Worm (Caenorhabditis elegans) whole organism, L2 larva: ENCODE data around the gene K02F6.6.

Source experiments
- aly-2 ChIP-seq: fragments of 150-350 bp; optimal IDR thresholded peaks from 2 replicates; lab custom pipeline; 2014; ENCODE audit warnings: missing biosample characterization, missing genetic modification characterization
- dmd-4 ChIP-seq: sonication (generic microtip); optimal IDR thresholded peaks from 2 replicates; lab custom pipeline; 2017; ENCODE audit warnings: missing biosample characterization, missing genetic modification characterization
- fos-1 ChIP-seq: fragments of 150-350 bp; optimal IDR thresholded peaks from 2 replicates; lab custom pipeline; 2014; ENCODE audit warnings: missing biosample characterization, missing genetic modification characterization
- gmeb-1 ChIP-seq: fragments of 150-350 bp; optimal IDR thresholded peaks from 2 replicates; lab custom pipeline; 2014; ENCODE audit warnings: missing biosample characterization, missing genetic modification characterization
- lin-39 ChIP-seq: fragments of 150-350 bp; optimal IDR thresholded peaks from 2 replicates; lab custom pipeline; 2014; ENCODE audit warnings: missing biosample characterization, missing genetic modification reagents, missing genetic modification characterization
- lsy-2 ChIP-seq, 2 experiments: fragments of 150-350 bp in 1 of 2; sonication (generic microtip) in 1 of 2; optimal IDR thresholded peaks; 2 replicates each; lab custom pipeline; 2014 to 2017; ENCODE audit warnings: missing biosample characterization in 2 of 2, missing genetic modification characterization in 2 of 2
- mdl-1 ChIP-seq, 2 experiments: fragments of 150-350 bp in 1 of 2; sonication (generic microtip) in 1 of 2; optimal IDR thresholded peaks; 2 replicates each; lab custom pipeline; 2017; ENCODE audit warnings: missing biosample characterization in 2 of 2, missing genetic modification characterization in 2 of 2
- nhr-12 ChIP-seq: fragments of 150-350 bp; optimal IDR thresholded peaks from 2 replicates; lab custom pipeline; 2014; ENCODE audit warnings: missing biosample characterization, missing genetic modification characterization
- nhr-237 ChIP-seq: fragments of 150-350 bp; optimal IDR thresholded peaks from 2 replicates; lab custom pipeline; 2014; ENCODE audit warnings: missing biosample characterization, missing genetic modification characterization
- nhr-25 ChIP-seq: fragments of 150-350 bp; sonication (generic microtip); optimal IDR thresholded peaks from 3 replicates; lab custom pipeline; 2014; ENCODE audit warnings: missing biosample characterization, missing genetic modification characterization
- zag-1 ChIP-seq: fragments of 150-350 bp; optimal IDR thresholded peaks from 2 replicates; lab custom pipeline; 2014; ENCODE audit warnings: missing biosample characterization, missing genetic modification characterization
- ztf-11 ChIP-seq: sonication (generic microtip); optimal IDR thresholded peaks from 2 replicates; lab custom pipeline; 2017; ENCODE audit warnings: missing biosample characterization, missing genetic modification characterization

DNA sequence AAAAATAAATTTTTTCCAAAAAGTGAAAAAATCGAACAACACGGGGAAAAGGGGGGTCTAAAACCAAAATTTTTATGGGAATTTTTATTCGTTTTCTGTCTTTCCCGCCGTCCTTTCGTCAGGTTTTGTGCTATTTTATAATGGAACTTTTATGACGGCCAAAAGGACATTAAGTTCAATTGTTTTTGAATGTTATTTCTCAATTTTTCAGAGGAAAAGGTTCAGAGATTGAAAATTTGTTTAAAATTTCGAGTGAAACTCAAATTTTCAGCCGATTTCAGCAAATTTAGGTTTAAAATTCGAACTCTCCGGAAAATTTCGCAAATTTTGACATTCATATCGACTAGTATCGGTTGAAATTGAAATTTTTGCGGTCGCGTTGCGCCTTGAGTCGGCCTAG is 33.4 kb downstream of the K02F6.6 start, which contains the start of gene nep-18:
- TF ChIP-seq nhr-237 (no peak), nhr-12 (tag; lab: Kevin White, UChicago) (no peak), lin-39 (tag; lab: Kevin White, UChicago) (no peak), gmeb-1 (no peak), zag-1 (tag; lab: Kevin White, UChicago) (no peak), ztf-11 (tag; lab: Kevin White, UChicago) (no peak), fos-1 (tag; lab: Kevin White, UChicago) (no peak), dmd-4 (no peak), mdl-1 (tag; optimal IDR thresholded peaks at IDR 0.05; lab: Kevin White, UChicago) (no peak), nhr-25 (tag; lab: Kevin White, UChicago) (no peak), aly-2 (no peak), lsy-2 (tag; optimal IDR thresholded peaks at IDR 0.05; lab: Kevin White, UChicago) (no peak)
